Worm (Caenorhabditis elegans): Measurements from ENCODE around the gene cht-4.

DNA sequence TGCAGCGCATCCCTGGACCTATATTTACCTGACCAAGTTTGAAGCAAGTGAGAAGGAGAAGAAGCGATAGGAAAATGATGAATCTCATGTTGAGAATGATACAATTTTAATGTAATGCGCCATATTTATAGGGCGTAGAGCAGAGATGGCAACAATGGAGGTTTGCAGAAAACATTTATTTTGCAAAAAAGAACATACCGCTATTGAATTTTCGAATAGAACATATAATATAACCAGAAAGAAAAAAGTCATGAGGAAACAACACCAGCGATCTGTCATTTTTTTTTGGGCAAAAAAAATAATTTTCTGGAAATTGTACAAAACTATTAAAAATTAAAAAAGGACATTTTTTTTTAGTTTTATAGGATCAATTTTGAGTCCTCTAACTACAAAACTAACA is 45.1 kb upstream of the cht-4 start, which contains the start of gene spex-3:
- no peak for TF ChIP-seq tab-1 (GFP tag; IDR thresholded peaks at IDR 0.05)
- TF ChIP-seq ztf-23 (GFP tag; IDR thresholded peaks at IDR 0.05) = no peak
- no peak for TF ChIP-seq klf-2 (GFP tag; conservative IDR thresholded peaks at IDR 0.05)
- TF ChIP-seq T22C8.4 (GFP tag; IDR thresholded peaks at IDR 0.05) = no peak
- TF ChIP-seq ztf-29 (GFP tag; IDR thresholded peaks at IDR 0.05) = no peak
- no peak for TF ChIP-seq ref-1 (GFP tag; conservative IDR thresholded peaks at IDR 0.05)
- no peak for TF ChIP-seq flt-1 (GFP tag; IDR thresholded peaks at IDR 0.05)
- no peak for TF ChIP-seq med-1 (GFP tag; optimal IDR thresholded peaks at IDR 0.05; ENCODE audit: insufficient read depth)
- no peak for TF ChIP-seq cog-1 (tag; optimal IDR thresholded peaks at IDR 0.05)

Measured in whole organism, midembryonic.